Fruit fly (Drosophila melanogaster): ENCODE results near the gene CG32576.

The CG32576 gene

dm6 chrX:16323063-16323462 lies 34.7 kb upstream of the CG32576 start, which contains the start of the genes CG9917 and CG32579:
Gene CG9917, minus strand, starts transcription at chrX:16323231.
Gene CG32579, plus strand, starts transcription at chrX:16323286.
- TF ChIP-seq Rel (GFP tag; optimal IDR thresholded peaks at IDR 0.05), result no peak
- peak; percentile 85 for TF ChIP-seq Rel (tag; optimal IDR thresholded peaks at IDR 0.05)
- peak; percentile 4 for TF ChIP-seq OdsH (GFP tag; optimal IDR thresholded peaks at IDR 0.05)
- peak; percentile 15 for TF ChIP-seq Sp1 (GFP tag; optimal IDR thresholded peaks at IDR 0.05)
- no peak for TF ChIP-seq Jra (GFP tag; optimal IDR thresholded peaks at IDR 0.05)

dm6 chrX:16321037-16321436 lies 32.7 kb upstream of the CG32576 start:
- TF ChIP-seq rgr (GFP tag; optimal IDR thresholded peaks at IDR 0.05) (no peak), Rel (GFP tag; optimal IDR thresholded peaks at IDR 0.05) (no peak), Rel (tag; optimal IDR thresholded peaks at IDR 0.05) (peak; percentile 38)

dm6 chrX:16320197-16320921 lies 32.0 kb upstream of the CG32576 start, which contains the start of gene Cyp1:
Gene Cyp1, minus strand, starts transcription at chrX:16320370.
- peak; percentile 57 for TF ChIP-seq jim (GFP tag; optimal IDR thresholded peaks at IDR 0.05)
- TF ChIP-seq sv (GFP tag; optimal IDR thresholded peaks at IDR 0.05), result no peak
- no peak for TF ChIP-seq sage (GFP tag; optimal IDR thresholded peaks at IDR 0.05)
- TF ChIP-seq tai (GFP tag; optimal IDR thresholded peaks at IDR 0.05), result no peak
- no peak for TF ChIP-seq dl (GFP tag; optimal IDR thresholded peaks at IDR 0.05; ENCODE audit: insufficient read depth in 1 of 2, partially characterized antibody in 2 of 2)
- TF ChIP-seq GATAd (GFP tag; optimal IDR thresholded peaks at IDR 0.05), result no peak
- TF ChIP-seq Sp1 (GFP tag; optimal IDR thresholded peaks at IDR 0.05), result peak; percentile 39
- peak; percentile 43 for TF ChIP-seq rgr (GFP tag; optimal IDR thresholded peaks at IDR 0.05)
- TF ChIP-seq CG32264 (GFP tag; optimal IDR thresholded peaks at IDR 0.05), result no peak
- peak; percentile 10 for TF ChIP-seq Myc (optimal IDR thresholded peaks at IDR 0.05)
- peak; percentile 5 for TF ChIP-seq Dif (GFP tag; optimal IDR thresholded peaks at IDR 0.05; ENCODE audit: partially characterized antibody)
- peak; percentile 42 for TF ChIP-seq h (GFP tag; optimal IDR thresholded peaks at IDR 0.05)
- TF ChIP-seq woc (GFP tag; optimal IDR thresholded peaks at IDR 0.05), result peak; percentile 59
- TF ChIP-seq usp (GFP tag; optimal IDR thresholded peaks at IDR 0.05), result no peak
- peak; percentile 5 for TF ChIP-seq Rel (GFP tag; optimal IDR thresholded peaks at IDR 0.05)
- peak; percentile 8 for TF ChIP-seq Rel (tag; optimal IDR thresholded peaks at IDR 0.05)
- peak; percentile 50 for TF ChIP-seq Hnf4 (GFP tag; optimal IDR thresholded peaks at IDR 0.05)
- peak; percentile 77 for TF ChIP-seq Hr83 (GFP tag; optimal IDR thresholded peaks at IDR 0.05; ENCODE audit: poor library complexity, severe bottlenecking)
- TF ChIP-seq foxo (GFP tag; optimal IDR thresholded peaks at IDR 0.05), result peak in 1 of 2 experiments; percentile 31

DNA sequence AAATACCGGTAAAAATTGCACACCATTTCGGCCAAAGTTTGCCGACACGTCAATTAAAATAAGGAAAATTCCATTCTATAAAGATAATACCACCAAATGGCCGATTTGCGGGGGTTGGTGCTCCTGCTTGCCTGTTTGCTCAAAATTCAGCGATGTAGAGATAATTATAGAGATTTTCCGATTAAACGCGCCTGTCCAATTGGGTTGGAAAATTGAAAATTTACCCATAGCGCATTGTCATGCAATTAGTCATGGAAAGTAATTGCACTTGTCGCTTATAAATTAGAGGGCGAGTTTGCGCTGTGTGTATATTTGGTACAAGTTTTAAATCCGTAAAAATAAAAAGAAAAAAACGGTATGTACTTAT lies 31.2 kb upstream of the CG32576 start:
- TF ChIP-seq h (GFP tag; optimal IDR thresholded peaks at IDR 0.05), result no peak
- TF ChIP-seq OdsH (GFP tag; optimal IDR thresholded peaks at IDR 0.05), result no peak
- TF ChIP-seq Hr83 (GFP tag; optimal IDR thresholded peaks at IDR 0.05; ENCODE audit: poor library complexity, severe bottlenecking), result no peak
- TF ChIP-seq jim (GFP tag; optimal IDR thresholded peaks at IDR 0.05), result no peak
- TF ChIP-seq brk (GFP tag; optimal IDR thresholded peaks at IDR 0.05), result no peak
- no peak for TF ChIP-seq Dfd (GFP tag; optimal IDR thresholded peaks at IDR 0.05)
- no peak for TF ChIP-seq tai (GFP tag; optimal IDR thresholded peaks at IDR 0.05)
- no peak for TF ChIP-seq dsf (GFP tag; optimal IDR thresholded peaks at IDR 0.05; ENCODE audit: borderline replicate concordance)
- no peak for TF ChIP-seq Jra (GFP tag; optimal IDR thresholded peaks at IDR 0.05)
- TF ChIP-seq lola (GFP tag; optimal IDR thresholded peaks at IDR 0.05), result no peak

dm6 chrX:16318858-16319557 lies 30.7 kb upstream of the CG32576 start:
- TF ChIP-seq ey (GFP tag; optimal IDR thresholded peaks at IDR 0.05), result peak; percentile 76
- TF ChIP-seq pan (optimal IDR thresholded peaks at IDR 0.05), result no peak
- peak; percentile 71 for TF ChIP-seq fru (GFP tag; optimal IDR thresholded peaks at IDR 0.05)
- TF ChIP-seq tai (GFP tag; optimal IDR thresholded peaks at IDR 0.05), result no peak
- peak; percentile 6 for TF ChIP-seq rgr (GFP tag; optimal IDR thresholded peaks at IDR 0.05)
- TF ChIP-seq foxo (GFP tag; optimal IDR thresholded peaks at IDR 0.05), result peak in 1 of 2 experiments; percentile 53
- TF ChIP-seq sage (GFP tag; optimal IDR thresholded peaks at IDR 0.05), result peak; percentile 26
- TF ChIP-seq Rel (GFP tag; optimal IDR thresholded peaks at IDR 0.05), result no peak
- peak; percentile 64 for TF ChIP-seq Rel (tag; optimal IDR thresholded peaks at IDR 0.05)
- TF ChIP-seq Mio (GFP tag; optimal IDR thresholded peaks at IDR 0.05), result no peak
- TF ChIP-seq h (GFP tag; optimal IDR thresholded peaks at IDR 0.05), result peak; percentile 38
- TF ChIP-seq Sp1 (GFP tag; optimal IDR thresholded peaks at IDR 0.05), result peak; percentile 27
- TF ChIP-seq HLH106 (tag; optimal IDR thresholded peaks at IDR 0.05), result peak; percentile 20
- peak; percentile 21 to 35 for TF ChIP-seq dl (GFP tag; optimal IDR thresholded peaks at IDR 0.05; ENCODE audit: insufficient read depth in 1 of 2, partially characterized antibody in 2 of 2)
- no peak for TF ChIP-seq CG32264 (GFP tag; optimal IDR thresholded peaks at IDR 0.05)
- peak; percentile 33 for TF ChIP-seq OdsH (GFP tag; optimal IDR thresholded peaks at IDR 0.05)
- TF ChIP-seq Jra (GFP tag; optimal IDR thresholded peaks at IDR 0.05), result peak; percentile 53
- TF ChIP-seq Hr83 (GFP tag; optimal IDR thresholded peaks at IDR 0.05; ENCODE audit: poor library complexity, severe bottlenecking), result peak; percentile 81
- peak; percentile 38 for TF ChIP-seq woc (GFP tag; optimal IDR thresholded peaks at IDR 0.05)
- no peak for TF ChIP-seq Dfd (GFP tag; optimal IDR thresholded peaks at IDR 0.05)
- TF ChIP-seq br (GFP tag; optimal IDR thresholded peaks at IDR 0.05), result no peak
- peak; percentile 65 for TF ChIP-seq N (GFP tag; optimal IDR thresholded peaks at IDR 0.05)
- peak; percentile 50 for TF ChIP-seq Dif (GFP tag; optimal IDR thresholded peaks at IDR 0.05; ENCODE audit: partially characterized antibody)
- TF ChIP-seq GATAd (GFP tag; optimal IDR thresholded peaks at IDR 0.05), result no peak
- peak; percentile 28 for TF ChIP-seq brk (GFP tag; optimal IDR thresholded peaks at IDR 0.05)
- no peak for TF ChIP-seq sv (GFP tag; optimal IDR thresholded peaks at IDR 0.05)
- TF ChIP-seq psq (GFP tag; optimal IDR thresholded peaks at IDR 0.05), result peak; percentile 22
- no peak for TF ChIP-seq Hr78 (GFP tag; optimal IDR thresholded peaks at IDR 0.05)
